Fruit fly (Drosophila melanogaster): ENCODE results near the gene CG14931.

dm6 chr2L:11788034-11788433, at the start of gene CG14931:
- no peak for TF ChIP-seq CG8478 (optimal IDR thresholded peaks at IDR 0.05)
- no peak for TF ChIP-seq CTCF (optimal IDR thresholded peaks at IDR 0.05)

All from S2 (cell line).